Worm (Caenorhabditis elegans): ENCODE measurements around the gene spig-3.

DNA sequence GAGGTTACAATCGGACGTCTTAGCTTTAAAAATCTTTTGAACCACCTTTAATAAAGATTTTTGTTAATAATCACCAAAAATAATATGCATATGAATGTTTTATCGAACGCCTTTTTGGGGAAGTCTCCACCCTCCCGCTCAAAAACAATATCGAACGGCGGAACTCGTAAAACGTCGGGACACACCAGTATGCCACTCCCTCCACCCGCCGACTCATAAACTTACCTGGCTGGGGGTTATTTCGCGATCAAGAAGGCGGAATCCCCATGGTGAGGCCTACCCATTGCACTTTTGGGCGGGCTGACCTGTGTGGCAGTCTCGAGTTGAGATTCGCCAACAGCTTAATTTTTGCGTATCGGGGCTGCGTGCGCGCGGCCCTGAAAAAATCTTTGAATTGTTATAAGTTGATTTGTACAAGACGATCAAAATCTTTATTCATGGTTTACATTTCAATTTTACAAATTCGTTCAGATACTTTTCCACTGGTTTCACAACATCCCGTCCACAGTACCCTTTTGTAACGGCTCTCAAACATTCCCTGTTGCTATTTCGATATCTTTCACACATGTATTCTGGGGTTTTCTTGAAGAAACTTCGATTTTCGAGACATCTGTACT is 32.0 kb downstream of the spig-3 start:
- TF ChIP-seq aly-2 (tag; optimal IDR thresholded peaks at IDR 0.05), result no peak
- TF ChIP-seq ztf-11 (tag; optimal IDR thresholded peaks at IDR 0.05), result no peak
- no peak for TF ChIP-seq cey-2 (tag; optimal IDR thresholded peaks at IDR 0.05; ENCODE audit: borderline replicate concordance, insufficient read depth)
- TF ChIP-seq saeg-2 (GFP tag; IDR thresholded peaks at IDR 0.05), result no peak
- no peak for TF ChIP-seq nhr-77 (tag; optimal IDR thresholded peaks at IDR 0.05)
- TF ChIP-seq mxl-2 (GFP tag; conservative IDR thresholded peaks at IDR 0.05), result no peak
- TF ChIP-seq fkh-10 (GFP tag; optimal IDR thresholded peaks at IDR 0.05), result no peak
- no peak for TF ChIP-seq unc-39 (tag; optimal IDR thresholded peaks at IDR 0.05)
- no peak for TF ChIP-seq snpc-4 (tag; optimal IDR thresholded peaks at IDR 0.05)
- no peak for TF ChIP-seq nhr-237 (tag; optimal IDR thresholded peaks at IDR 0.05)
